Worm (Caenorhabditis elegans): Measurements from ENCODE around the gene rif-1.1.
A peak's percentile ranks its signal among the peaks of the same experiment; 100 is the strongest.

The rif-1.1 gene

DNA sequence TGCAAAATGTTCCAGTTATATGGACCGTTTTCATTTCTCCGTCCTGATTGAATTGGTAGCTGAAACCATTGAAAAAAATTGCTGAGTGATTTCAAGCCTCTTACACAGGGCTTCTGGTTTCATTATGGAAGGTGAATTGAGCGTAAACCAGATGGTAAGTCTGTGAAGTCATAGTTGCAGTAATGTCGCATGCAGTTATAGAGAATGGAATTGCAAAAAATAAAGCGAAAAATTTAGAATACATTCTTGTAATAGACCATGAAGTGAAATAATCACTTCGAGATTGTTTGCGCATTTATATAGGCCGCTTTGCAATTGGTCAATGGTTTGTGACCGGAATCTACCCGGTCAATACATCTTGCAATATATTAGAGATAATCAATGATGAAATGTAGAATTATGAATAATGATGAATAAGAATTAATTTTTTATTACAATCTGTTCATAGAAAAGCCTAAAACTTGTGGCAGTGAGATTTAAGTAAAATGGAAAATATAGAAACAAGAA lies 9.1 kb upstream of the rif-1.1 start, which contains the start of gene F11E6.4:
Gene F11E6.4, minus strand, starts transcription at position 259 of the 507 bp plus-strand sequence.
- no peak for TF ChIP-seq pax-1 (tag; optimal IDR thresholded peaks at IDR 0.05)
- no peak for TF ChIP-seq zip-5 (tag; optimal IDR thresholded peaks at IDR 0.05)
- no peak for TF ChIP-seq ceh-48 (tag; optimal IDR thresholded peaks at IDR 0.05)
- no peak for TF ChIP-seq ets-4 (tag; optimal IDR thresholded peaks at IDR 0.05)
- no peak for TF ChIP-seq nhr-11 (tag; optimal IDR thresholded peaks at IDR 0.05)
- no peak for TF ChIP-seq fax-1 (tag; optimal IDR thresholded peaks at IDR 0.05)

ce11 chrIV:17467825-17468224 lies 6.8 kb upstream of the rif-1.1 start:
- TF ChIP-seq ceh-22 (tag; optimal IDR thresholded peaks at IDR 0.05) (no peak), pat-9 (tag; optimal IDR thresholded peaks at IDR 0.05) (no peak), Y22D7AL.16 (tag; optimal IDR thresholded peaks at IDR 0.05) (no peak), ceh-14 (tag; optimal IDR thresholded peaks at IDR 0.05) (no peak), unc-42 (tag; optimal IDR thresholded peaks at IDR 0.05) (peak; percentile 7), K02D7.2 (tag; optimal IDR thresholded peaks at IDR 0.05) (no peak)

ce11 chrIV:17467325-17467724 lies 6.3 kb upstream of the rif-1.1 start, which contains the start of gene elo-2:
Gene elo-2 (minus strand): TSS chrIV:17467408.
- TF ChIP-seq elt-2 (tag; optimal IDR thresholded peaks at IDR 0.05), result peak; percentile 28
- no peak for TF ChIP-seq Y22D7AL.16 (tag; optimal IDR thresholded peaks at IDR 0.05)
- TF ChIP-seq K02D7.2 (tag; optimal IDR thresholded peaks at IDR 0.05), result no peak

- TF ChIP-seq F13H6.1 (tag; optimal IDR thresholded peaks at IDR 0.05) (no peak), unc-42 (tag; optimal IDR thresholded peaks at IDR 0.05) (no peak), ceh-19 (GFP tag; optimal IDR thresholded peaks at IDR 0.05) (no peak), tbx-7 (tag; optimal IDR thresholded peaks at IDR 0.05) (no peak)
Measured at ce11 chrIV:17465886-17466285, 4.8 kb upstream of the rif-1.1 start, which contains the start of gene F11E6.6. Gene F11E6.6 (minus strand): TSS chrIV:17465986.

DNA sequence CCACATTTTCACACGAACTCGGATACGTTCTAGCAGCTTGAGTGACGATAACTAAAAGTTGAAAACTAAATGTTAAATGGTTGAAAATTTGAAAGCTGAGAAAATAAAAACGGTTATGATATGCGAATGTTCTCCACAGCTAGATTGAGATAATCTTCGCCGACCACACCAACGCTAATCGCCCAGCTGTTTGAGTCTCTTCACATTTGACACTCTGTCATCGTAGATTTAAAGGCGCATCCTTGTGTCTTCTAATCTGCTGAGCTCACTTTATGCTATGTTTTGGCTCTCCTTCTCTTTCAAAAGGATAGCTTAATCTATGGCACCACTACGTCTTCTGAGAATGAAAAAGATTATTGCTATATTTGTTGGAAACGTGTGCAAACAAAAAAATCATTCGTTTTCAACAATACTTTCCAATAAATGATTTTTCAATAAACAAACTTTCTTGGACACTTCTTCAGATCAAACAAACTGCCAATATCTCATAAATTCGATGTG lies 2.1 kb upstream of the rif-1.1 start, which contains the start of gene F11E6.10:
Gene F11E6.10, minus strand, starts transcription at position 51 of the 501 bp plus-strand sequence.
- TF ChIP-seq ceh-22 (tag; optimal IDR thresholded peaks at IDR 0.05) (no peak), lim-6 (tag; optimal IDR thresholded peaks at IDR 0.05) (no peak), pat-9 (tag; optimal IDR thresholded peaks at IDR 0.05) (no peak), sox-4 (tag; optimal IDR thresholded peaks at IDR 0.05) (no peak), ceh-18 (tag; optimal IDR thresholded peaks at IDR 0.05) (no peak), gmeb-2 (tag; optimal IDR thresholded peaks at IDR 0.05) (no peak), unc-3 (GFP tag; conservative IDR thresholded peaks at IDR 0.05) (no peak), unc-3 (tag; optimal IDR thresholded peaks at IDR 0.05) (no peak), tbx-2 (tag; optimal IDR thresholded peaks at IDR 0.05) (no peak), hlh-8 (tag; optimal IDR thresholded peaks at IDR 0.05) (no peak)

- TF ChIP-seq hlh-30 (tag; optimal IDR thresholded peaks at IDR 0.05; ENCODE audit: insufficient read depth), result no peak
- TF ChIP-seq ceh-22 (tag; optimal IDR thresholded peaks at IDR 0.05), result no peak
- TF ChIP-seq fkh-6 (tag; optimal IDR thresholded peaks at IDR 0.05), result no peak
- no peak for TF ChIP-seq npax-4 (tag; optimal IDR thresholded peaks at IDR 0.05)
- no peak for TF ChIP-seq ama-1 (optimal IDR thresholded peaks at IDR 0.05)
- no peak for TF ChIP-seq pha-2 (tag; optimal IDR thresholded peaks at IDR 0.05)
Measured at ce11 chrIV:17453996-17454395, 7.1 kb downstream of the rif-1.1 start.

ce11 chrIV:17453200-17453599 lies 7.9 kb downstream of the rif-1.1 start:
- no peak for TF ChIP-seq unc-55 (GFP tag; optimal IDR thresholded peaks at IDR 0.05)
- no peak for TF ChIP-seq eyg-1 (tag; optimal IDR thresholded peaks at IDR 0.05)
- TF ChIP-seq ahr-1 (tag; optimal IDR thresholded peaks at IDR 0.05), result no peak
- no peak for TF ChIP-seq pqm-1 (tag; optimal IDR thresholded peaks at IDR 0.05)
- TF ChIP-seq ceh-24 (tag; optimal IDR thresholded peaks at IDR 0.05), result no peak
- TF ChIP-seq K02D7.2 (tag; optimal IDR thresholded peaks at IDR 0.05), result no peak
- TF ChIP-seq pros-1 (tag; optimal IDR thresholded peaks at IDR 0.05), result no peak
- no peak for TF ChIP-seq C08G9.2 (tag; optimal IDR thresholded peaks at IDR 0.05)
- TF ChIP-seq nhr-11 (tag; optimal IDR thresholded peaks at IDR 0.05), result no peak
